Worm (Caenorhabditis elegans): ENCODE data around the gene C32B5.18.

The C32B5.18 gene

ce11 chrII:937265-937664 is 23.1 kb upstream of the C32B5.18 start:
- TF ChIP-seq ceh-43 (GFP tag; optimal IDR thresholded peaks at IDR 0.05): no peak
- peak; percentile 90 for TF ChIP-seq nhr-2 (tag; optimal IDR thresholded peaks at IDR 0.05)
- peak; percentile 46 for TF ChIP-seq lin-32 (GFP tag; optimal IDR thresholded peaks at IDR 0.05)
- peak; percentile 71 for TF ChIP-seq cnd-1 (tag; optimal IDR thresholded peaks at IDR 0.05)
- TF ChIP-seq sptf-1 (tag; optimal IDR thresholded peaks at IDR 0.05): no peak
- peak; percentile 64 for TF ChIP-seq zip-8 (tag; optimal IDR thresholded peaks at IDR 0.05)

- TF ChIP-seq nhr-237 (tag; optimal IDR thresholded peaks at IDR 0.05): no peak
- TF ChIP-seq nhr-76 (tag; optimal IDR thresholded peaks at IDR 0.05): no peak
- no peak for TF ChIP-seq elt-1 (tag; optimal IDR thresholded peaks at IDR 0.05; ENCODE audit: borderline replicate concordance, insufficient read depth)
- no peak for TF ChIP-seq tbx-8 (GFP tag; optimal IDR thresholded peaks at IDR 0.05)
- no peak for TF ChIP-seq lin-32 (GFP tag; optimal IDR thresholded peaks at IDR 0.05)
- no peak for TF ChIP-seq ceh-83 (GFP tag; optimal IDR thresholded peaks at IDR 0.05)
- no peak for TF ChIP-seq ztf-11 (tag; optimal IDR thresholded peaks at IDR 0.05)
- TF ChIP-seq sptf-1 (tag; optimal IDR thresholded peaks at IDR 0.05): no peak
- TF ChIP-seq M03D4.4 (tag; optimal IDR thresholded peaks at IDR 0.05): no peak
- TF ChIP-seq zip-8 (tag; optimal IDR thresholded peaks at IDR 0.05): no peak
- no peak for TF ChIP-seq snpc-4 (tag; optimal IDR thresholded peaks at IDR 0.05)
- TF ChIP-seq unc-39 (tag; optimal IDR thresholded peaks at IDR 0.05): no peak
- no peak for TF ChIP-seq bed-3 (GFP tag; optimal IDR thresholded peaks at IDR 0.05)
- no peak for TF ChIP-seq unc-120 (tag; optimal IDR thresholded peaks at IDR 0.05; ENCODE audit: poor library complexity, severe bottlenecking)
- no peak for TF ChIP-seq ham-2 (GFP tag; optimal IDR thresholded peaks at IDR 0.05)
- no peak for TF ChIP-seq ceh-39 (tag; optimal IDR thresholded peaks at IDR 0.05)
- TF ChIP-seq mls-2 (tag; optimal IDR thresholded peaks at IDR 0.05): no peak
- TF ChIP-seq drap-1 (GFP tag; optimal IDR thresholded peaks at IDR 0.05): no peak
- no peak for TF ChIP-seq cnd-1 (tag; optimal IDR thresholded peaks at IDR 0.05)
- no peak for TF ChIP-seq mep-1 (tag; optimal IDR thresholded peaks at IDR 0.05)
These were observed 21.8 kb upstream of the C32B5.18 start, which contains the start of gene R07C3.3 for ce11 chrII:938549-938948. Gene R07C3.3, plus strand, starts transcription at chrII:938849.

- TF ChIP-seq blmp-1 (tag; optimal IDR thresholded peaks at IDR 0.05): no peak
- TF ChIP-seq bed-3 (GFP tag; optimal IDR thresholded peaks at IDR 0.05): no peak
- no peak for TF ChIP-seq elt-3 (tag; optimal IDR thresholded peaks at IDR 0.05)
- TF ChIP-seq nhr-237 (tag; optimal IDR thresholded peaks at IDR 0.05): no peak
- no peak for TF ChIP-seq nhr-28 (tag; optimal IDR thresholded peaks at IDR 0.05)
- no peak for TF ChIP-seq lsy-2 (tag; optimal IDR thresholded peaks at IDR 0.05)
- no peak for TF ChIP-seq M03D4.4 (tag; optimal IDR thresholded peaks at IDR 0.05)
- no peak for TF ChIP-seq ces-1 (GFP tag; optimal IDR thresholded peaks at IDR 0.05)
- TF ChIP-seq sem-2 (GFP tag; optimal IDR thresholded peaks at IDR 0.05): no peak
- no peak for TF ChIP-seq pha-4 (tag; optimal IDR thresholded peaks at IDR 0.05)
- TF ChIP-seq ztf-11 (tag; optimal IDR thresholded peaks at IDR 0.05): no peak
- TF ChIP-seq snpc-4 (tag; optimal IDR thresholded peaks at IDR 0.05): no peak
- TF ChIP-seq nhr-76 (tag; optimal IDR thresholded peaks at IDR 0.05): no peak
- TF ChIP-seq ceh-43 (GFP tag; optimal IDR thresholded peaks at IDR 0.05): no peak
- peak; percentile 41 for TF ChIP-seq nhr-12 (tag; optimal IDR thresholded peaks at IDR 0.05)
- TF ChIP-seq zip-8 (tag; optimal IDR thresholded peaks at IDR 0.05): no peak
- TF ChIP-seq ceh-83 (GFP tag; optimal IDR thresholded peaks at IDR 0.05): no peak
- TF ChIP-seq tbx-8 (GFP tag; optimal IDR thresholded peaks at IDR 0.05): no peak
- TF ChIP-seq unc-120 (tag; optimal IDR thresholded peaks at IDR 0.05; ENCODE audit: poor library complexity, severe bottlenecking): no peak
- no peak for TF ChIP-seq unc-62 (GFP tag; optimal IDR thresholded peaks at IDR 0.05)
- TF ChIP-seq mab-5 (tag; optimal IDR thresholded peaks at IDR 0.05): no peak
- TF ChIP-seq drap-1 (GFP tag; optimal IDR thresholded peaks at IDR 0.05): no peak
- peak; percentile 45 for TF ChIP-seq sptf-1 (tag; optimal IDR thresholded peaks at IDR 0.05)
- no peak for TF ChIP-seq mls-2 (tag; optimal IDR thresholded peaks at IDR 0.05)
- TF ChIP-seq unc-39 (tag; optimal IDR thresholded peaks at IDR 0.05): no peak
- no peak for TF ChIP-seq ham-2 (GFP tag; optimal IDR thresholded peaks at IDR 0.05)
- TF ChIP-seq nhr-2 (tag; optimal IDR thresholded peaks at IDR 0.05): peak; percentile 60
- peak; percentile 12 for TF ChIP-seq ceh-39 (tag; optimal IDR thresholded peaks at IDR 0.05)
- TF ChIP-seq mep-1 (tag; optimal IDR thresholded peaks at IDR 0.05): no peak
- no peak for TF ChIP-seq hlh-1 (tag; optimal IDR thresholded peaks at IDR 0.05)
- TF ChIP-seq elt-1 (tag; optimal IDR thresholded peaks at IDR 0.05; ENCODE audit: borderline replicate concordance, insufficient read depth): no peak
- no peak for TF ChIP-seq lin-32 (GFP tag; optimal IDR thresholded peaks at IDR 0.05)
- TF ChIP-seq lin-13 (tag; optimal IDR thresholded peaks at IDR 0.05): no peak
- TF ChIP-seq cnd-1 (tag; optimal IDR thresholded peaks at IDR 0.05): peak; percentile 14
- no peak for TF ChIP-seq flh-1 (GFP tag; optimal IDR thresholded peaks at IDR 0.05)
These were observed 19.5 kb upstream of the C32B5.18 start, which contains the start of gene fbxc-36 for ce11 chrII:940779-941178. Gene fbxc-36, plus strand, starts transcription at chrII:940983.
